Worm (Caenorhabditis elegans) whole organism, late embryonic: Measurements from ENCODE around the gene C18D11.7.

ENCODE experiments used
- C08G9.2 ChIP-seq: sonication (generic microtip); optimal IDR thresholded peaks from 2 replicates; lab custom pipeline; 2016; ENCODE audit warnings: mild to moderate bottlenecking, missing genetic modification characterization, moderate library complexity, missing compliant biosample characterization
- F13H6.1 ChIP-seq: sonication (generic microtip); optimal IDR thresholded peaks from 2 replicates; lab custom pipeline; 2016; ENCODE audit warnings: missing genetic modification characterization, missing compliant biosample characterization
- K02D7.2 ChIP-seq: sonication (generic microtip); optimal IDR thresholded peaks from 2 replicates; lab custom pipeline; 2017; ENCODE audit warnings: mild to moderate bottlenecking, missing genetic modification characterization, missing compliant biosample characterization
- ama-1 ChIP-seq: fragments of 150-350 bp; optimal IDR thresholded peaks from 2 replicates; lab custom pipeline; 2014
- ceh-14 ChIP-seq: sonication (generic microtip); optimal IDR thresholded peaks from 2 replicates; lab custom pipeline; 2016; ENCODE audit warnings: missing genotype, missing genetic modification characterization, missing compliant biosample characterization
- ceh-18 ChIP-seq: sonication (generic microtip); optimal IDR thresholded peaks from 2 replicates; lab custom pipeline; 2016; ENCODE audit warnings: missing genetic modification characterization, missing compliant biosample characterization
- ceh-19 ChIP-seq: fragments of 200-800 bp; sonication (Bioruptor generic); optimal IDR thresholded peaks from 2 replicates; lab custom pipeline; 2018; ENCODE audit warnings: mild to moderate bottlenecking, missing genetic modification characterization, missing compliant biosample characterization
- ceh-2 ChIP-seq: sonication (generic microtip); optimal IDR thresholded peaks from 2 replicates; lab custom pipeline; 2016; ENCODE audit warnings: missing genotype, missing genetic modification characterization, missing compliant biosample characterization
- ceh-30 ChIP-seq: fragments of 150-350 bp; optimal IDR thresholded peaks from 2 replicates; lab custom pipeline; 2014; ENCODE audit warnings: missing biosample characterization, missing genetic modification characterization
- ceh-31 ChIP-seq: sonication (generic microtip); optimal IDR thresholded peaks from 2 replicates; lab custom pipeline; 2016; ENCODE audit warnings: missing genetic modification characterization, missing compliant biosample characterization
- ceh-48 ChIP-seq: sonication (generic microtip); optimal IDR thresholded peaks from 2 replicates; lab custom pipeline; 2016; ENCODE audit warnings: missing genetic modification characterization, inconsistent platforms, missing compliant biosample characterization
- dmd-4 ChIP-seq: sonication (generic microtip); optimal IDR thresholded peaks from 2 replicates; lab custom pipeline; 2016; ENCODE audit warnings: borderline replicate concordance, missing genetic modification characterization, missing compliant biosample characterization
- elt-2 ChIP-seq: sonication (generic microtip); optimal IDR thresholded peaks from 2 replicates; lab custom pipeline; 2016; ENCODE audit warnings: missing genetic modification reagents, missing genetic modification characterization, missing compliant biosample characterization
- eyg-1 ChIP-seq: sonication (generic microtip); optimal IDR thresholded peaks from 2 replicates; lab custom pipeline; 2016; ENCODE audit warnings: missing genotype, missing genetic modification characterization, missing compliant biosample characterization
- fkh-6 ChIP-seq: sonication (generic microtip); optimal IDR thresholded peaks from 2 replicates; lab custom pipeline; 2016; ENCODE audit warnings: missing genetic modification characterization, missing compliant biosample characterization
- gmeb-2 ChIP-seq: sonication (generic microtip); optimal IDR thresholded peaks from 2 replicates; lab custom pipeline; 2016; ENCODE audit warnings: missing genetic modification characterization, inconsistent platforms, missing compliant biosample characterization
- hlh-30 ChIP-seq: sonication (generic microtip); optimal IDR thresholded peaks from 2 replicates; lab custom pipeline; 2017; ENCODE audit warnings: antibody characterized with exemption, missing genetic modification characterization, missing compliant biosample characterization; ENCODE audit not compliant: insufficient read depth
- lim-6 ChIP-seq: sonication (generic microtip); optimal IDR thresholded peaks from 2 replicates; lab custom pipeline; 2016; ENCODE audit warnings: missing genetic modification characterization, missing compliant biosample characterization
- madf-2 ChIP-seq: sonication (generic microtip); optimal IDR thresholded peaks from 2 replicates; lab custom pipeline; 2017; ENCODE audit warnings: missing genetic modification characterization, missing compliant biosample characterization
- nfya-1 ChIP-seq: sonication (generic microtip); optimal IDR thresholded peaks from 2 replicates; lab custom pipeline; 2017; ENCODE audit warnings: missing genetic modification characterization, mild to moderate bottlenecking, missing compliant biosample characterization, antibody characterized with exemption, moderate library complexity
- nhr-232 ChIP-seq: sonication (generic microtip); optimal IDR thresholded peaks from 2 replicates; lab custom pipeline; 2016; ENCODE audit warnings: missing genetic modification characterization, missing compliant biosample characterization
- pros-1 ChIP-seq: fragments of 150-350 bp; optimal IDR thresholded peaks from 2 replicates; lab custom pipeline; 2014; ENCODE audit warnings: missing biosample characterization, missing genetic modification reagents, missing genetic modification characterization
- ref-2 ChIP-seq: sonication (generic microtip); optimal IDR thresholded peaks from 2 replicates; lab custom pipeline; 2016; ENCODE audit warnings: missing genetic modification characterization, missing compliant biosample characterization
- rnt-1 ChIP-seq: sonication (generic microtip); optimal IDR thresholded peaks from 2 replicates; lab custom pipeline; 2016; ENCODE audit warnings: missing genetic modification characterization, missing compliant biosample characterization
- sdc-2 ChIP-seq: sonication (generic microtip); optimal IDR thresholded peaks from 2 replicates; lab custom pipeline; 2016; ENCODE audit warnings: missing genotype, missing genetic modification characterization, missing compliant biosample characterization
- sox-2 ChIP-seq: fragments of 200-800 bp; sonication (Bioruptor generic); IDR thresholded peaks from 2 replicates; pipeline ENCODE4 v1.3.6; 2022; ENCODE audit warnings: missing genetic modification reagents, missing genetic modification characterization, missing compliant biosample characterization
- sox-4 ChIP-seq: sonication (generic microtip); optimal IDR thresholded peaks from 2 replicates; lab custom pipeline; 2017; ENCODE audit warnings: mild to moderate bottlenecking, missing genetic modification characterization, inconsistent platforms, missing compliant biosample characterization
- syd-9 ChIP-seq: sonication (generic microtip); optimal IDR thresholded peaks from 2 replicates; lab custom pipeline; 2016; ENCODE audit warnings: mild to moderate bottlenecking, missing genetic modification characterization, moderate library complexity, missing compliant biosample characterization
- tbx-2 ChIP-seq: sonication (generic microtip); optimal IDR thresholded peaks from 2 replicates; lab custom pipeline; 2016; ENCODE audit warnings: missing genetic modification characterization, missing compliant biosample characterization
- tbx-7 ChIP-seq: sonication (generic microtip); optimal IDR thresholded peaks from 2 replicates; lab custom pipeline; 2016; ENCODE audit warnings: missing genotype, missing genetic modification characterization, missing compliant biosample characterization
- unc-42 ChIP-seq: sonication (generic microtip); optimal IDR thresholded peaks from 2 replicates; lab custom pipeline; 2016; ENCODE audit warnings: missing genotype, missing genetic modification characterization, missing compliant biosample characterization
- unc-55 ChIP-seq: sonication (generic microtip); optimal IDR thresholded peaks from 2 replicates; lab custom pipeline; 2017; ENCODE audit warnings: missing biosample characterization, missing genetic modification reagents, missing genetic modification characterization
- unc-86 ChIP-seq: sonication (generic microtip); optimal IDR thresholded peaks from 2 replicates; lab custom pipeline; 2016; ENCODE audit warnings: missing genetic modification characterization, missing compliant biosample characterization
- zip-5 ChIP-seq: sonication (generic microtip); optimal IDR thresholded peaks from 2 replicates; lab custom pipeline; 2016; ENCODE audit warnings: missing genetic modification characterization, missing compliant biosample characterization
- ztf-16 ChIP-seq: sonication (generic microtip); optimal IDR thresholded peaks from 2 replicates; lab custom pipeline; 2017; ENCODE audit warnings: missing genetic modification characterization, missing compliant biosample characterization

Gene C18D11.7

DNA sequence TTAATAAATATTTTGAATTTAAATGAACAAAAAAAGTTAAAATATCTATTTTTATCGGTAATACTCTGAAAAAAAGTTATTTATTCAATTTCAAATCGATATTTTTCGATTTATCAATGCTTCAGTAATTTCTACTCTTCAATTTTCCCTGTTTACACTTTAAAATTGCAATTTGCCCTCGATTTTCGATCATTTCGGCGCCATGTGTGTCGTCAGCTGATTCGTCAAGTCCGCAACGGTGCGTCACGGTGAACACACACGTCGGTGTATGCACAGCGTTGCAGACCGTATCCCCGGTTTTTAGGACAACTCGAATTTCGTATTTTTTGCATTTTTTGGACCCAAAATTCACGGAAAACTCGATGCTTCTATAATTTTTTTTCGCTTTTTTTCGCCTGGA, 16.7 kb upstream of the C18D11.7 start, which contains the start of gene C18D11.3:
Gene C18D11.3 (plus strand): TSS at position 189 of the 400 bp plus-strand sequence.
- TF ChIP-seq unc-55 (GFP tag; lab: Kevin White, UChicago) = peak; percentile 45
- TF ChIP-seq nfya-1 = peak; percentile 86
- peak; percentile 77 for TF ChIP-seq tbx-2
- TF ChIP-seq hlh-30 = peak; percentile 95
- TF ChIP-seq ceh-48 (tag; lab: Kevin White, UChicago) = peak; percentile 23
- peak; percentile 52 for TF ChIP-seq ceh-31 (tag; lab: Kevin White, UChicago)
- no peak for TF ChIP-seq zip-5 (tag; lab: Kevin White, UChicago)
- no peak for TF ChIP-seq ztf-16
- TF ChIP-seq ceh-18 (tag; lab: Kevin White, UChicago) = peak; percentile 63
- peak; percentile 15 for TF ChIP-seq unc-42 (tag; lab: Kevin White, UChicago)
- TF ChIP-seq ceh-30 (tag; lab: Kevin White, UChicago) = peak; percentile 70
- TF ChIP-seq pros-1 (tag; lab: Kevin White, UChicago) = no peak
- TF ChIP-seq elt-2 (tag; lab: Kevin White, UChicago) = peak; percentile 20

DNA sequence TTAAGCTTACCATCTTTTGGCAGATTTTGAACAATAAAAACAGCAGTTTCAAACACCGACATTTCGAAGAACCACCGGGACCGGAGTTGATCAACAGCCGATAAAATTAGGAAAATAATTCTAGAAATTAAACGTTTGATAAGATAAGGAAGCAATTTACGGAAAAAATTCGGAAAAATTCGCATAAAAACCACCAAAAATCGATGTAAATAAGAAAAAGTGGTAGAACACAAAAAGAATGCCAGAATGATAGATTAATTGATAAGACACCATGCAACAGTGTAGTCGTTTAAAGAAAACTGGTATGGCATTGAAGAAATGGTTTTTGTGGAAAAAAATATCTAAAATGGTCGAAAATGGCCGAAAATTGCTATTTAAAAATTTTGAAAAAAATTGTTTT, 15.8 kb upstream of the C18D11.7 start, which contains the start of gene maa-1:
Gene maa-1 (minus strand): TSS at position 120 of the 400 bp plus-strand sequence.
- TF ChIP-seq lim-6 (no peak), madf-2 (tag; lab: Kevin White, UChicago) (no peak), unc-55 (GFP tag; lab: Kevin White, UChicago) (no peak), unc-86 (tag; lab: Kevin White, UChicago) (no peak), C08G9.2 (no peak)

DNA sequence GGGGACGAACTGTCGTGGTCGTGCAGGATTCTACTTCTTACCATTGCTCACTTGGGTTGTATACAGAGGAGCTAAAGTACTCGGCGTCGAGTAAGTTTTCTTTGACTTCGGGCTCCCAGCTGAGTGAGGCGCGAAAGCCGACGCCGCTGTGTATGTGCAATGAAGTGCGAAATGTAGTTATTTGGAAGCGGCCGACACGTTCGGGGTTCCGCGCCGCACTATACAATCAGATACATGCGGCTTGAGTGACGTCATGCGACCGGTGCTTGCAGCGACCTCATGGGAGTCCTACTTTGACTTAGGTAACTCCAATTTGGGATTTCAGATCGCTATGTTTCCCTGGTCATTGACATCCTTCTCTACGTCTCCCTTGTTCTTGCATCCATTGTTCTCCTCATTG, 11.3 kb upstream of the C18D11.7 start:
- TF ChIP-seq tbx-2 = no peak
- TF ChIP-seq ceh-19 (GFP tag; lab: Kevin White, UChicago) = no peak
- no peak for TF ChIP-seq gmeb-2 (tag; lab: Kevin White, UChicago)
- TF ChIP-seq ceh-30 (tag; lab: Kevin White, UChicago) = no peak
- TF ChIP-seq rnt-1 (tag; lab: Kevin White, UChicago) = no peak
- no peak for TF ChIP-seq sdc-2
- TF ChIP-seq sox-4 = no peak
- no peak for TF ChIP-seq ceh-48 (tag; lab: Kevin White, UChicago)

DNA sequence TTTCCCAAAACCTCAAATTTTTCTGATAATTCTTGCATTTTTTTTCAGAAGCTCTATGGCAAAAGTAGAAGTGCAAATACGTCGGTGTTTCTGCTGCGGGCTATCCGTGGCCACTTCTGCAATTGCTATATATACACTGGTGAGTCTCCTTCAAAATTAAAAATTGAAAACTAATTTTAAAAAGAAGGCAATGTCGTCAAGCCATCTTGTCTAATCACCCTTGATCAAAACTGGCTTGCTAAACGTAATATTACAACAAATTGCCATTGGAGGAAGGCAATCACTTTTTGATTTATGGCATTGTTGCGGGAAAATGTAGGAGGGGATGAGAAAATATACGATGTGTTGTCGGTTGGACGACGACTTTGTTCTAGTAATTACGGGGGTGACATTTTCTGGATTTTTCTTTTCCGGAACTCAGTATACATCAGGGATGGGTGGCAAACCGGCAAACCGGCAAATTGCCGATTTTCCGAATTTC, 10.0 kb upstream of the C18D11.7 start, which contains the start of gene C18D11.1:
Gene C18D11.1 (plus strand): TSS at position 51 of the 481 bp plus-strand sequence.
- no peak for TF ChIP-seq eyg-1 (tag; lab: Kevin White, UChicago)
- no peak for TF ChIP-seq nhr-232 (tag; lab: Kevin White, UChicago)
- no peak for TF ChIP-seq ref-2 (tag; lab: Kevin White, UChicago)
- TF ChIP-seq ceh-2 (tag; lab: Kevin White, UChicago) = no peak
- TF ChIP-seq ceh-30 (tag; lab: Kevin White, UChicago) = no peak
- no peak for TF ChIP-seq ceh-14 (tag; lab: Kevin White, UChicago)
- no peak for TF ChIP-seq ama-1 (lab: Kevin White, UChicago)
- TF ChIP-seq elt-2 (tag; lab: Kevin White, UChicago) = no peak
- no peak for TF ChIP-seq sox-2 (GFP tag; lab: Robert Waterston, UW)
- TF ChIP-seq ceh-31 (tag; lab: Kevin White, UChicago) = no peak

DNA sequence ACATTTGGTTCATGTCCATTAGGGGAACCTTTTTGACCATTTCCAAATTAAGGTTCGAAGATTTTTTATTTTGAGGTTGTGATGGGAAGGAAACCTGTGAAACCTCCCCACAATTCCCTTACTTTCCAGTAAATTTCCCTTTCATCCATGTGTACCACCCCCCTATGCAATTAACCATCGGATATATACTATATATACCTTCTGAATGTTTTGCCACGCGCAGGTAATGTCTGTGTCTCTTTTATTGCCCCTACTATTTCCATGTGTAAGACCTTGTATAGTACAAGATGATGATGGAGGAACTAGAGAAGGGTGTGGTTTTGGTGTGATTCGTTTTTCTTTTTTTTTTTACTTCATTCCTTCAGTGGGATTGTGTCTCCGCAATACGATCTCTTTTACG, 8.1 kb upstream of the C18D11.7 start:
- no peak for TF ChIP-seq fkh-6 (tag; lab: Kevin White, UChicago)
- no peak for TF ChIP-seq tbx-7
- no peak for TF ChIP-seq dmd-4 (tag; lab: Kevin White, UChicago)
- no peak for TF ChIP-seq zip-5 (tag; lab: Kevin White, UChicago)
- TF ChIP-seq syd-9 (tag; lab: Kevin White, UChicago) = no peak
- no peak for TF ChIP-seq hlh-30
- peak; percentile 12 for TF ChIP-seq K02D7.2 (tag; lab: Kevin White, UChicago)
- TF ChIP-seq F13H6.1 (tag; lab: Kevin White, UChicago) = no peak
